Worm (Caenorhabditis elegans) whole organism, L2 larva: ENCODE results near the gene gcy-6.

Experiments used
- ama-1 ChIP-seq: fragments of 150-350 bp; optimal IDR thresholded peaks from 2 replicates; lab custom pipeline; 2018; ENCODE audit warnings: inconsistent platforms
- ceh-82 ChIP-seq: fragments of 150-350 bp; optimal IDR thresholded peaks from 2 replicates; lab custom pipeline; 2014; ENCODE audit warnings: missing biosample characterization, missing genetic modification characterization
- mdl-1 ChIP-seq, 2 experiments: fragments of 150-350 bp in 1 of 2; sonication (generic microtip) in 1 of 2; optimal IDR thresholded peaks; 2 replicates each; lab custom pipeline; 2017; ENCODE audit warnings: missing biosample characterization in 2 of 2, missing genetic modification characterization in 2 of 2
- nhr-77 ChIP-seq: fragments of 150-350 bp; optimal IDR thresholded peaks from 2 replicates; lab custom pipeline; 2014; ENCODE audit warnings: missing biosample characterization, missing genetic modification characterization
- sma-3 ChIP-seq: sonication (generic microtip); optimal IDR thresholded peaks from 2 replicates; lab custom pipeline; 2016; ENCODE audit warnings: missing genetic modification reagents, missing genetic modification characterization, missing compliant biosample characterization
- snpc-4 ChIP-seq: fragments of 150-350 bp; optimal IDR thresholded peaks from 2 replicates; lab custom pipeline; 2014; ENCODE audit warnings: missing biosample characterization, missing genetic modification characterization
- zag-1 ChIP-seq: fragments of 150-350 bp; optimal IDR thresholded peaks from 2 replicates; lab custom pipeline; 2014; ENCODE audit warnings: missing biosample characterization, missing genetic modification characterization

DNA sequence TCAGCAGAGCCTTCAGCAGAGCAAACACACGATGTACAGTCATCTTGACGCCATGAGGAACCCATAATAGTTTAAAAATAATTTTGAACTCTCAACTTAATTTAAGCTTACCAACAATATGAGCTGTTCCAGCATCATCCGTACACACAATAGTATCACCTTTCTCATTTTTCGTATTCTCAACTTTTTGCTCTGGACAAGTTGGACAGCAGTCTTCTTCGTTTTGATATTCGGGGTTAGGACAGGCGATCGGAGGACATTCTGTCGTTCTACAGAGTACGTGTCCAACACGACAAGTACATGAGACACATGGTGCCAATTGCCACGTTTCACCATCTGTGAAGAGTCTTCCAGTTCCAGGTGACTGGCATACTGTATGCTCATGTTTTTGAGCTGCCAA is 9.7 kb upstream of the gcy-6 start:
- no peak for TF ChIP-seq snpc-4 (tag; lab: Kevin White, UChicago)
- TF ChIP-seq sma-3, result no peak
- TF ChIP-seq ceh-82 (tag; lab: Kevin White, UChicago), result no peak
- TF ChIP-seq nhr-77 (tag; lab: Kevin White, UChicago), result no peak
- TF ChIP-seq mdl-1 (tag; optimal IDR thresholded peaks at IDR 0.05; lab: Kevin White, UChicago), result no peak
- TF ChIP-seq ama-1 (lab: Kevin White, UChicago), result no peak
- TF ChIP-seq zag-1 (tag; lab: Kevin White, UChicago), result no peak
